Fruit fly (Drosophila melanogaster) whole organism, embryonic: ENCODE data around the gene aln.

Experiments used
- Bteb2 ChIP-seq: fragments of 200-800 bp; sonication (Bioruptor generic); optimal IDR thresholded peaks from 2 replicates; lab custom pipeline; 2016; ENCODE audit warnings: missing biosample characterization, missing genetic modification characterization
- C15 ChIP-seq: fragments of 200-800 bp; sonication (Bioruptor generic); IDR thresholded peaks from 3 replicates; pipeline ENCODE4 v1.3.6; 2022; ENCODE audit warnings: missing biosample characterization, missing genetic modification characterization
- CG1233 ChIP-seq: fragments of 200-800 bp; sonication (Bioruptor generic); optimal IDR thresholded peaks from 4 replicates; lab custom pipeline; 2018; ENCODE audit warnings: missing biosample characterization, mild to moderate bottlenecking, missing genetic modification characterization
- CG13775 ChIP-seq: fragments of 200-800 bp; sonication (Bioruptor generic); optimal IDR thresholded peaks from 3 replicates; lab custom pipeline; 2017; ENCODE audit warnings: missing biosample characterization, mild to moderate bottlenecking, missing genetic modification characterization
- CG14014 ChIP-seq: fragments of 200-800 bp; sonication (Bioruptor generic); IDR thresholded peaks from 2 replicates; pipeline ENCODE4 v1.3.6; 2022; ENCODE audit warnings: missing biosample characterization, missing genetic modification characterization
- CG15011 ChIP-seq: fragments of 200-800 bp; sonication (Bioruptor generic); optimal IDR thresholded peaks from 3 replicates; lab custom pipeline; 2018; ENCODE audit warnings: missing biosample characterization, mild to moderate bottlenecking, missing genetic modification characterization
- CG1529 ChIP-seq: fragments of 200-800 bp; sonication (Bioruptor generic); optimal IDR thresholded peaks from 3 replicates; lab custom pipeline; 2018; ENCODE audit warnings: missing biosample characterization, missing genetic modification characterization
- CG1647 ChIP-seq: fragments of 200-800 bp; sonication (Bioruptor generic); optimal IDR thresholded peaks from 3 replicates; lab custom pipeline; 2016; ENCODE audit warnings: missing biosample characterization, missing genetic modification characterization
- CG17186 ChIP-seq: fragments of 200-800 bp; sonication (Bioruptor generic); optimal IDR thresholded peaks from 3 replicates; lab custom pipeline; 2017; ENCODE audit warnings: missing biosample characterization, missing genetic modification reagents, missing genetic modification characterization
- CG17829 ChIP-seq: fragments of 200-800 bp; optimal IDR thresholded peaks from 2 replicates; lab custom pipeline; 2019; ENCODE audit warnings: missing biosample characterization, mild to moderate bottlenecking, missing genetic modification characterization, moderate library complexity
- CG2120 ChIP-seq: fragments of 200-800 bp; sonication (Bioruptor generic); optimal IDR thresholded peaks from 3 replicates; lab custom pipeline; 2016; ENCODE audit warnings: missing biosample characterization, missing genetic modification characterization
- CG32532 ChIP-seq: fragments of 200-800 bp; sonication (Bioruptor generic); IDR thresholded peaks from 2 replicates; pipeline ENCODE4 v1.3.6; 2022; ENCODE audit warnings: missing biosample characterization, missing genetic modification characterization
- CG33213 ChIP-seq: fragments of 200-800 bp; sonication (Bioruptor generic); optimal IDR thresholded peaks from 3 replicates; lab custom pipeline; 2016; ENCODE audit warnings: missing biosample characterization, missing genetic modification characterization
- CG3838 ChIP-seq: fragments of 200-800 bp; sonication (Bioruptor generic); optimal IDR thresholded peaks from 3 replicates; lab custom pipeline; 2016; ENCODE audit warnings: missing biosample characterization, missing genetic modification characterization
- CG43689 ChIP-seq: fragments of 200-800 bp; sonication (Bioruptor generic); IDR thresholded peaks from 2 replicates; pipeline ENCODE4 v1.3.6; 2022; ENCODE audit warnings: missing biosample characterization, missing genetic modification characterization
- CG6689 ChIP-seq: fragments of 200-800 bp; sonication (Bioruptor generic); IDR thresholded peaks from 2 replicates; pipeline ENCODE4 v1.3.6; 2022; ENCODE audit warnings: missing biosample characterization, missing genetic modification characterization
- CG7357 ChIP-seq: fragments of 200-800 bp; sonication (Bioruptor generic); IDR thresholded peaks from 3 replicates; pipeline ENCODE4 v1.3.6; 2022; ENCODE audit warnings: missing biosample characterization, missing genetic modification characterization
- CG7372 ChIP-seq: fragments of 200-800 bp; sonication (Bioruptor generic); IDR thresholded peaks from 2 replicates; pipeline ENCODE4 v1.3.6; 2022; ENCODE audit warnings: missing biosample characterization, missing genetic modification characterization
- CG8089 ChIP-seq: fragments of 200-800 bp; sonication (Bioruptor generic); optimal IDR thresholded peaks from 3 replicates; lab custom pipeline; 2016; ENCODE audit warnings: missing biosample characterization, missing genetic modification characterization
- CG8944 ChIP-seq: fragments of 200-800 bp; sonication (Bioruptor generic); optimal IDR thresholded peaks from 3 replicates; lab custom pipeline; 2016; ENCODE audit warnings: missing biosample characterization, missing genetic modification characterization
- Deaf1 ChIP-seq: fragments of 200-800 bp; optimal IDR thresholded peaks from 3 replicates; lab custom pipeline; 2019; ENCODE audit warnings: missing biosample characterization, mild to moderate bottlenecking, missing genetic modification characterization, moderate library complexity
- Dip2 ChIP-seq: fragments of 200-800 bp; sonication (Bioruptor generic); IDR thresholded peaks from 2 replicates; pipeline ENCODE4 v1.3.6; 2022; ENCODE audit warnings: missing biosample characterization, missing genetic modification characterization
- Dip3 ChIP-seq: fragments of 200-800 bp; sonication (Bioruptor generic); optimal IDR thresholded peaks from 3 replicates; lab custom pipeline; 2016; ENCODE audit warnings: missing biosample characterization, missing genetic modification characterization
- ERR ChIP-seq: fragments of 200-800 bp; sonication (Bioruptor generic); optimal IDR thresholded peaks from 2 replicates; lab custom pipeline; 2016; ENCODE audit warnings: missing biosample characterization, missing genetic modification characterization
- Eip74EF ChIP-seq, 2 experiments: fragments of 200-800 bp in 1 of 2; fragments of >200 bp in 1 of 2; sonication (Bioruptor generic) in 1 of 2; optimal IDR thresholded peaks; 2 replicates each; lab custom pipeline; 2017 to 2019; ENCODE audit warnings: missing biosample characterization in 2 of 2, missing genetic modification characterization in 2 of 2, mild to moderate bottlenecking in 1 of 2, moderate library complexity in 1 of 2
- Lim3 ChIP-seq: fragments of 200-800 bp; sonication (Bioruptor generic); IDR thresholded peaks from 2 replicates; pipeline ENCODE4 v1.3.6; 2022; ENCODE audit warnings: missing biosample characterization, missing genetic modification characterization
- NC2β ChIP-seq: fragments of 200-800 bp; sonication (Bioruptor generic); optimal IDR thresholded peaks from 2 replicates; lab custom pipeline; 2016; ENCODE audit warnings: missing biosample characterization, missing genetic modification characterization
- Side ChIP-seq: fragments of 200-800 bp; sonication (Bioruptor generic); optimal IDR thresholded peaks from 2 replicates; lab custom pipeline; 2016; ENCODE audit warnings: missing biosample characterization, missing genetic modification characterization
- Sry-δ ChIP-seq: fragments of 200-800 bp; sonication (Bioruptor generic); optimal IDR thresholded peaks from 2 replicates; lab custom pipeline; 2016; ENCODE audit warnings: missing biosample characterization, missing genetic modification characterization
- Xrp1 ChIP-seq: fragments of 200-800 bp; sonication (Bioruptor generic); IDR thresholded peaks from 2 replicates; pipeline ENCODE4 v1.3.6; 2022; ENCODE audit warnings: missing biosample characterization, missing genetic modification characterization
- bbx ChIP-seq: fragments of 200-800 bp; sonication (Bioruptor generic); IDR thresholded peaks from 2 replicates; pipeline ENCODE4 v1.3.6; 2022; ENCODE audit warnings: missing biosample characterization, missing genetic modification characterization; ENCODE audit not compliant: partially characterized antibody
- chinmo ChIP-seq: fragments of 200-800 bp; sonication (Bioruptor generic); IDR thresholded peaks from 4 replicates; pipeline ENCODE4 v1.3.6; 2022; ENCODE audit warnings: missing biosample characterization, missing genetic modification characterization; ENCODE audit not compliant: partially characterized antibody
- croc ChIP-seq: fragments of 200-800 bp; sonication (Bioruptor generic); conservative IDR thresholded peaks from 3 replicates; pipeline ENCODE4 v1.3.6; 2022; ENCODE audit warnings: missing biosample characterization, missing genetic modification characterization
- dati ChIP-seq: fragments of 200-800 bp; sonication (Bioruptor generic); IDR thresholded peaks from 2 replicates; pipeline ENCODE4 v1.3.6; 2022; ENCODE audit warnings: missing biosample characterization, missing genetic modification characterization
- dimm ChIP-seq: fragments of 200-800 bp; sonication (Bioruptor generic); IDR thresholded peaks from 2 replicates; pipeline ENCODE4 v1.3.6; 2022; ENCODE audit warnings: missing biosample characterization, missing genetic modification characterization
- emc ChIP-seq: fragments of 200-800 bp; sonication (Bioruptor generic); optimal IDR thresholded peaks from 2 replicates; lab custom pipeline; 2016; ENCODE audit warnings: missing biosample characterization, missing genetic modification characterization
- en ChIP-seq: fragments of 200-800 bp; sonication (Bioruptor generic); optimal IDR thresholded peaks from 2 replicates; lab custom pipeline; 2016; ENCODE audit warnings: missing biosample characterization, missing genetic modification characterization
- fd102C ChIP-seq: fragments of 200-800 bp; sonication (Bioruptor generic); optimal IDR thresholded peaks from 2 replicates; lab custom pipeline; 2018; ENCODE audit warnings: missing biosample characterization, mild to moderate bottlenecking, missing genetic modification characterization, moderate library complexity
- fd96Cb ChIP-seq: fragments of 200-800 bp; sonication (Bioruptor generic); optimal IDR thresholded peaks from 2 replicates; lab custom pipeline; 2018; ENCODE audit warnings: missing biosample characterization, mild to moderate bottlenecking, missing genetic modification characterization, moderate library complexity
- fru ChIP-seq: fragments of >200 bp; optimal IDR thresholded peaks from 2 replicates; lab custom pipeline; 2017
- fu2 ChIP-seq: fragments of 200-800 bp; sonication (Bioruptor generic); optimal IDR thresholded peaks from 2 replicates; lab custom pipeline; 2016; ENCODE audit warnings: missing biosample characterization, missing genetic modification characterization
- gt ChIP-seq: fragments of 200-800 bp; sonication (Bioruptor generic); IDR thresholded peaks from 2 replicates; pipeline ENCODE4 v1.3.6; 2022; ENCODE audit warnings: missing biosample characterization, missing genetic modification characterization
- h ChIP-seq: fragments of >200 bp; optimal IDR thresholded peaks from 2 replicates; lab custom pipeline; 2017
- hb ChIP-seq: fragments of 200-800 bp; sonication (Bioruptor generic); IDR thresholded peaks from 3 replicates; pipeline ENCODE4 v1.3.6; 2022; ENCODE audit warnings: missing biosample characterization, missing genetic modification characterization; ENCODE audit not compliant: partially characterized antibody
- mirr ChIP-seq: fragments of 200-800 bp; sonication (Bioruptor generic); optimal IDR thresholded peaks from 3 replicates; lab custom pipeline; 2018; ENCODE audit warnings: missing biosample characterization, mild to moderate bottlenecking, missing genetic modification characterization
- repo ChIP-seq: fragments of 200-800 bp; sonication (Bioruptor generic); optimal IDR thresholded peaks from 2 replicates; lab custom pipeline; 2016; ENCODE audit warnings: missing biosample characterization, missing genetic modification characterization
- sna ChIP-seq: fragments of 200-800 bp; sonication (Bioruptor generic); IDR thresholded peaks from 2 replicates; pipeline ENCODE4 v1.3.6; 2022; ENCODE audit warnings: missing biosample characterization, missing genetic modification characterization; ENCODE audit not compliant: partially characterized antibody
- tap ChIP-seq: fragments of 200-800 bp; optimal IDR thresholded peaks from 3 replicates; lab custom pipeline; 2019; ENCODE audit warnings: missing biosample characterization, mild to moderate bottlenecking, missing genetic modification characterization, moderate library complexity
- tgo ChIP-seq: fragments of 200-800 bp; sonication (Bioruptor generic); IDR thresholded peaks from 3 replicates; pipeline ENCODE4 v1.3.6; 2022; ENCODE audit warnings: missing biosample characterization, missing genetic modification characterization
- usp ChIP-seq: fragments of >200 bp; optimal IDR thresholded peaks from 2 replicates; lab custom pipeline; 2017; ENCODE audit warnings: missing biosample characterization, missing genetic modification characterization
- zen2 ChIP-seq: fragments of 200-800 bp; sonication (Bioruptor generic); IDR thresholded peaks from 3 replicates; pipeline ENCODE4 v1.3.6; 2022; ENCODE audit warnings: missing biosample characterization, missing genetic modification characterization; ENCODE audit not compliant: partially characterized antibody
- zf30C ChIP-seq: fragments of 200-800 bp; sonication (Bioruptor generic); optimal IDR thresholded peaks from 3 replicates; lab custom pipeline; 2018; ENCODE audit warnings: missing biosample characterization, mild to moderate bottlenecking, missing genetic modification characterization

aln gene

DNA sequence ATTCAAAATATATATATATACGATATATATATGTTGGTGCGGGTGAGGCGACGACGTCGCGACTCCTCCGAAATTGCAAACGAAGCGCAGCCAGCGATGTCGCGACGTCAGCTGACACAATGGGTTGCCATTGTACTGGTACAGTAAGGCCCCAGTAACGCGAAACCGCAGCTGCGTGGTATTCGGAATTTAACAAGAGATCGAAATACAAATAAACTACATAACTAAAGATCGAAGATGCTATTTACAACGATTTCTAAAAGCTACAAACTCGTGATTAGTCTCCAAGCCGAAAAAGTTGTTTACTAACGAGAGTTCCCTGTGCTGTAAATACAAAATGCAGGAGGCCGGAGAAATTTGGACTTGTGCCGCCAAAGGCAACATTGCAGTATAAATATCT is 38.8 kb downstream of the aln start (continued):
- TF ChIP-seq emc (GFP tag; lab: Kevin White, UChicago) (no peak), CG7372 (GFP tag; lab: Robert Waterston, UW) (0 out of 2 replicates have a peak, but pooled peaks have one; percentile 36), CG1647 (peak; percentile 45), CG1233 (GFP tag; lab: Kevin White, UChicago) (peak; percentile 68), CG8089 (GFP tag; lab: Kevin White, UChicago) (peak; percentile 65), CG1529 (GFP tag; lab: Kevin White, UChicago) (peak; percentile 83), usp (no peak), CG6689 (GFP tag; lab: Robert Waterston, UW) (peak; percentile 82), Dip3 (peak; percentile 9), mirr (no peak), CG15011 (GFP tag; lab: Kevin White, UChicago) (no peak), CG17829 (tag; lab: Kevin White, UChicago) (peak; percentile 79), zen2 (GFP tag; lab: Robert Waterston, UW) (no peak), CG43689 (GFP tag; lab: Robert Waterston, UW) (no peak), en (GFP tag; lab: Kevin White, UChicago) (peak; percentile 25), CG14014 (peak; percentile 52; the same call in 1 of the 2 replicates), Deaf1 (tag; lab: Kevin White, UChicago) (peak; percentile 20), tap (peak; percentile 80), fu2 (GFP tag; lab: Kevin White, UChicago) (peak; percentile 13), Eip74EF (GFP tag; optimal IDR thresholded peaks at IDR 0.05; lab: Kevin White, UChicago) (peak in 1 of 2 experiments; percentile 64), gt (GFP tag; lab: Robert Waterston, UW) (peak; percentile 36; the same call in 1 of the 2 replicates), CG33213 (GFP tag; lab: Kevin White, UChicago) (peak; percentile 54), croc (GFP tag; lab: Robert Waterston, UW) (peak; percentile 77), Side (GFP tag; lab: Kevin White, UChicago) (no peak), dati (GFP tag; lab: Robert Waterston, UW) (peak; percentile 48), CG32532 (GFP tag; lab: Robert Waterston, UW) (peak; percentile 55; the same call in 1 of the 2 replicates), Dip2 (GFP tag; lab: Robert Waterston, UW) (no peak), Bteb2 (peak; percentile 12), NC2β (GFP tag; lab: Kevin White, UChicago) (peak; percentile 75), repo (GFP tag; lab: Kevin White, UChicago) (peak; percentile 39), CG17186 (GFP tag; lab: Kevin White, UChicago) (peak; percentile 26), CG13775 (GFP tag; lab: Kevin White, UChicago) (peak; percentile 47), Xrp1 (GFP tag; lab: Robert Waterston, UW) (peak; percentile 91), Sry-δ (GFP tag; lab: Kevin White, UChicago) (peak; percentile 21), CG7357 (peak; percentile 38; the same call in 1 of the 3 replicates), CG2120 (GFP tag; lab: Kevin White, UChicago) (peak; percentile 35), fru (lab: Kevin White, UChicago) (no peak), tgo (GFP tag; lab: Robert Waterston, UW) (peak; percentile 60), ERR (no peak), fd102C (GFP tag; lab: Kevin White, UChicago) (no peak), dimm (GFP tag; lab: Robert Waterston, UW) (peak; percentile 73), sna (GFP tag; lab: Robert Waterston, UW) (no peak), C15 (GFP tag; lab: Robert Waterston, UW) (no peak), chinmo (GFP tag; lab: Robert Waterston, UW) (0 out of 4 replicates have a peak, but pooled peaks have one; percentile 16), Lim3 (GFP tag; lab: Robert Waterston, UW) (peak; percentile 64; the same call in 1 of the 2 replicates), fd96Cb (tag; lab: Kevin White, UChicago) (peak; percentile 73), zf30C (GFP tag; lab: Kevin White, UChicago) (no peak), hb (no peak), h (lab: Kevin White, UChicago) (no peak), bbx (GFP tag; lab: Robert Waterston, UW) (no peak), CG3838 (GFP tag; lab: Kevin White, UChicago) (no peak), CG8944 (GFP tag; lab: Kevin White, UChicago) (peak; percentile 68)
